Worm (Caenorhabditis elegans) whole organism, L4 larva: Measurements from ENCODE around the gene W01C8.5.
A peak's percentile ranks its signal among the peaks of the same experiment; 100 is the strongest.

Experiments used
- D1046.2 ChIP-seq: fragments of 200-800 bp; sonication (Bioruptor generic); IDR thresholded peaks from 2 replicates; pipeline ENCODE4 v1.3.6; 2022; ENCODE audit warnings: missing genetic modification characterization, missing compliant biosample characterization
- F49E8.2 ChIP-seq: sonication (generic microtip); optimal IDR thresholded peaks from 2 replicates; lab custom pipeline; 2016; ENCODE audit warnings: missing compliant biosample characterization, mild to moderate bottlenecking, missing genetic modification characterization, borderline replicate concordance
- T26A8.4 ChIP-seq: fragments of 200-800 bp; sonication (Bioruptor generic); IDR thresholded peaks from 2 replicates; pipeline ENCODE4 v1.3.6; 2022; ENCODE audit warnings: missing genetic modification characterization, missing compliant biosample characterization
- Y105C5A.15 ChIP-seq: fragments of 200-800 bp; sonication (Bioruptor generic); IDR thresholded peaks from 2 replicates; pipeline ENCODE4 v1.3.6; 2022; ENCODE audit warnings: missing genetic modification characterization, missing compliant biosample characterization
- Y48G9A.11 ChIP-seq: fragments of 200-800 bp; sonication (Bioruptor generic); IDR thresholded peaks from 2 replicates; pipeline ENCODE4 v1.3.6; 2022; ENCODE audit warnings: missing genetic modification reagents, missing genetic modification characterization, missing compliant biosample characterization
- Y5F2A.4 ChIP-seq: fragments of 200-800 bp; sonication (Bioruptor generic); optimal IDR thresholded peaks from 2 replicates; lab custom pipeline; 2018; ENCODE audit warnings: mild to moderate bottlenecking, missing genetic modification characterization, missing compliant biosample characterization
- ZK546.5 ChIP-seq, 2 experiments: sonication (generic microtip); optimal IDR thresholded peaks; 2 replicates each; lab custom pipeline; 2017; ENCODE audit warnings: missing biosample characterization in 2 of 2, missing genetic modification characterization in 2 of 2
- aly-2 ChIP-seq: sonication (generic microtip); optimal IDR thresholded peaks from 2 replicates; lab custom pipeline; 2018; ENCODE audit warnings: missing biosample characterization, missing genetic modification characterization
- arid-1 ChIP-seq: fragments of 200-800 bp; sonication (Bioruptor generic); conservative IDR thresholded peaks from 2 replicates; pipeline ENCODE4 v1.3.6; 2022; ENCODE audit warnings: missing genetic modification reagents, missing genetic modification characterization, missing compliant biosample characterization
- attf-4 ChIP-seq: sonication (generic microtip); optimal IDR thresholded peaks from 3 replicates; lab custom pipeline; 2017; ENCODE audit warnings: missing biosample characterization, missing genetic modification characterization
- ceh-20 ChIP-seq: fragments of 200-800 bp; sonication (Bioruptor generic); IDR thresholded peaks from 2 replicates; pipeline ENCODE4 v1.3.6; 2022; ENCODE audit warnings: missing genetic modification reagents, missing genetic modification characterization, missing compliant biosample characterization
- ceh-44 ChIP-seq: fragments of 200-800 bp; sonication (Bioruptor generic); IDR thresholded peaks from 2 replicates; pipeline ENCODE4 v1.3.6; 2022; ENCODE audit warnings: missing genetic modification reagents, missing genetic modification characterization, missing compliant biosample characterization
- daf-16 ChIP-seq, 3 experiments: sonication (generic microtip); optimal IDR thresholded peaks; 2 replicates each; lab custom pipeline; 2016 to 2017; ENCODE audit warnings: missing genetic modification characterization in 3 of 3, missing genetic modification reagents in 3 of 3, mild to moderate bottlenecking in 2 of 3, missing compliant biosample characterization in 2 of 3, missing biosample characterization in 1 of 3, moderate library complexity in 1 of 3
- daf-19 ChIP-seq: fragments of 200-800 bp; sonication (Bioruptor generic); conservative IDR thresholded peaks from 2 replicates; pipeline ENCODE4 v1.3.6; 2022; ENCODE audit warnings: missing genetic modification characterization, missing compliant biosample characterization
- daf-8 ChIP-seq: fragments of 200-800 bp; sonication (Bioruptor generic); IDR thresholded peaks from 2 replicates; pipeline ENCODE4 v1.3.6; 2022; ENCODE audit warnings: missing genetic modification characterization, missing compliant biosample characterization
- dmd-6 ChIP-seq: fragments of 200-800 bp; sonication (Bioruptor generic); IDR thresholded peaks from 2 replicates; pipeline ENCODE4 v1.3.6; 2022; ENCODE audit warnings: missing genetic modification reagents, missing genetic modification characterization, missing compliant biosample characterization
- duxl-1 ChIP-seq: sonication (generic microtip); optimal IDR thresholded peaks from 2 replicates; lab custom pipeline; 2016; ENCODE audit warnings: mild to moderate bottlenecking, missing genetic modification characterization, moderate library complexity, missing compliant biosample characterization; ENCODE audit not compliant: poor library complexity
- dve-1 ChIP-seq: sonication (generic microtip); optimal IDR thresholded peaks from 2 replicates; lab custom pipeline; 2017; ENCODE audit warnings: antibody characterized with exemption, mild to moderate bottlenecking, missing genetic modification characterization, missing compliant biosample characterization; ENCODE audit not compliant: insufficient read depth
- fos-1 ChIP-seq: fragments of 150-350 bp; optimal IDR thresholded peaks from 2 replicates; lab custom pipeline; 2014; ENCODE audit warnings: missing biosample characterization, missing genetic modification characterization
- hlh-11 ChIP-seq: fragments of 200-800 bp; sonication (Bioruptor generic); optimal IDR thresholded peaks from 2 replicates; lab custom pipeline; 2018; ENCODE audit warnings: mild to moderate bottlenecking, missing genetic modification characterization, missing compliant biosample characterization
- hmg-1.1 ChIP-seq: fragments of 200-800 bp; sonication (Bioruptor generic); IDR thresholded peaks from 2 replicates; pipeline ENCODE4 v1.3.6; 2022; ENCODE audit warnings: missing genetic modification reagents, missing genetic modification characterization, missing compliant biosample characterization
- jun-1 ChIP-seq: fragments of 150-350 bp; optimal IDR thresholded peaks from 2 replicates; lab custom pipeline; 2014; ENCODE audit warnings: missing biosample characterization, missing genetic modification reagents, missing genetic modification characterization
- lin-1 ChIP-seq: fragments of 200-800 bp; sonication (Bioruptor generic); IDR thresholded peaks from 2 replicates; pipeline ENCODE4 v1.3.6; 2022; ENCODE audit warnings: missing genetic modification reagents, missing genetic modification characterization, missing compliant biosample characterization
- lin-13 ChIP-seq: fragments of 150-350 bp; optimal IDR thresholded peaks from 2 replicates; lab custom pipeline; 2014; ENCODE audit warnings: missing biosample characterization, missing genetic modification reagents, missing genetic modification characterization
- lin-38 ChIP-seq: fragments of 200-800 bp; sonication (Bioruptor generic); IDR thresholded peaks from 2 replicates; pipeline ENCODE4 v1.3.6; 2022; ENCODE audit warnings: missing genetic modification reagents, missing genetic modification characterization, missing compliant biosample characterization
- lsy-2 ChIP-seq, 2 experiments: fragments of 150-350 bp in 1 of 2; sonication (generic microtip) in 1 of 2; optimal IDR thresholded peaks; 2 replicates each; lab custom pipeline; 2014 to 2017; ENCODE audit warnings: missing biosample characterization in 2 of 2, missing genetic modification characterization in 2 of 2
- mep-1 ChIP-seq: fragments of 150-350 bp; sonication (generic microtip); optimal IDR thresholded peaks from 3 replicates; lab custom pipeline; 2014; ENCODE audit warnings: missing biosample characterization, missing genetic modification characterization
- nhr-102 ChIP-seq: sonication (generic microtip); optimal IDR thresholded peaks from 2 replicates; lab custom pipeline; 2016; ENCODE audit warnings: mild to moderate bottlenecking, missing genetic modification characterization, moderate library complexity, missing compliant biosample characterization
- nhr-11 ChIP-seq: fragments of 150-350 bp; optimal IDR thresholded peaks from 2 replicates; lab custom pipeline; 2014; ENCODE audit warnings: missing biosample characterization, missing genetic modification characterization
- nhr-111 ChIP-seq: fragments of 200-800 bp; sonication (Bioruptor generic); optimal IDR thresholded peaks from 2 replicates; lab custom pipeline; 2018; ENCODE audit warnings: mild to moderate bottlenecking, missing genetic modification characterization, missing compliant biosample characterization
- nhr-28 ChIP-seq: fragments of 150-350 bp; optimal IDR thresholded peaks from 2 replicates; lab custom pipeline; 2014; ENCODE audit warnings: missing biosample characterization, missing genetic modification characterization
- nhr-41 ChIP-seq: fragments of 200-800 bp; sonication (Bioruptor generic); IDR thresholded peaks from 2 replicates; pipeline ENCODE4 v1.3.6; 2022; ENCODE audit warnings: missing genetic modification reagents, missing genetic modification characterization, missing compliant biosample characterization
- nhr-48 ChIP-seq: sonication (generic microtip); optimal IDR thresholded peaks from 2 replicates; lab custom pipeline; 2016; ENCODE audit warnings: mild to moderate bottlenecking, missing genetic modification characterization, missing compliant biosample characterization
- nhr-6 ChIP-seq: fragments of 150-350 bp; optimal IDR thresholded peaks from 2 replicates; lab custom pipeline; 2014; ENCODE audit warnings: missing biosample characterization, missing genetic modification characterization
- nhr-77 ChIP-seq: fragments of 150-350 bp; optimal IDR thresholded peaks from 2 replicates; lab custom pipeline; 2014; ENCODE audit warnings: missing biosample characterization, missing genetic modification characterization
- php-3 ChIP-seq: fragments of 200-800 bp; sonication (Bioruptor generic); IDR thresholded peaks from 2 replicates; pipeline ENCODE4 v1.3.6; 2022; ENCODE audit warnings: missing genetic modification reagents, missing genetic modification characterization, missing compliant biosample characterization
- rbr-2 ChIP-seq: sonication (generic microtip); optimal IDR thresholded peaks from 2 replicates; lab custom pipeline; 2016; ENCODE audit warnings: missing genotype, missing genetic modification characterization, missing compliant biosample characterization
- saeg-2 ChIP-seq: fragments of 200-800 bp; sonication (Bioruptor generic); IDR thresholded peaks from 2 replicates; pipeline ENCODE4 v1.3.6; 2022; ENCODE audit warnings: missing genetic modification reagents, missing genetic modification characterization, missing compliant biosample characterization
- skn-1 ChIP-seq: fragments of 150-350 bp; optimal IDR thresholded peaks from 2 replicates; lab custom pipeline; 2014; ENCODE audit warnings: missing biosample characterization, missing genetic modification characterization
- snpc-1.2 ChIP-seq: fragments of 200-800 bp; sonication (Bioruptor generic); IDR thresholded peaks from 2 replicates; pipeline ENCODE4 v1.3.6; 2022; ENCODE audit warnings: missing genetic modification reagents, missing genetic modification characterization, missing compliant biosample characterization
- spr-1 ChIP-seq: sonication (generic microtip); optimal IDR thresholded peaks from 2 replicates; lab custom pipeline; 2016; ENCODE audit warnings: mild to moderate bottlenecking, missing genetic modification characterization, missing compliant biosample characterization
- spr-3 ChIP-seq: fragments of 200-800 bp; sonication (Bioruptor generic); optimal IDR thresholded peaks from 2 replicates; lab custom pipeline; 2018; ENCODE audit warnings: mild to moderate bottlenecking, missing genetic modification characterization, missing compliant biosample characterization
- tag-97 ChIP-seq: fragments of 200-800 bp; sonication (Bioruptor generic); IDR thresholded peaks from 2 replicates; pipeline ENCODE4 v1.3.6; 2022; ENCODE audit warnings: missing genetic modification characterization, missing compliant biosample characterization
- vab-7 ChIP-seq: fragments of 200-800 bp; sonication (Bioruptor generic); IDR thresholded peaks from 2 replicates; pipeline ENCODE4 v1.3.6; 2022; ENCODE audit warnings: missing genetic modification reagents, missing genetic modification characterization, missing compliant biosample characterization
- zag-1 ChIP-seq: fragments of 150-350 bp; optimal IDR thresholded peaks from 2 replicates; lab custom pipeline; 2014; ENCODE audit warnings: missing biosample characterization, missing genetic modification characterization
- zfp-2 ChIP-seq: sonication (generic microtip); optimal IDR thresholded peaks from 2 replicates; lab custom pipeline; 2016; ENCODE audit warnings: mild to moderate bottlenecking, missing genetic modification characterization, missing compliant biosample characterization
- zfp-3 ChIP-seq: fragments of 200-800 bp; sonication (Bioruptor generic); conservative IDR thresholded peaks from 2 replicates; pipeline ENCODE4 v1.3.6; 2022; ENCODE audit warnings: missing genetic modification reagents, missing genetic modification characterization, missing compliant biosample characterization
- zip-11 ChIP-seq: fragments of 200-800 bp; sonication (Bioruptor generic); IDR thresholded peaks from 2 replicates; pipeline ENCODE4 v1.3.6; 2022; ENCODE audit warnings: missing genetic modification characterization, missing compliant biosample characterization
- zip-2 ChIP-seq: fragments of 150-350 bp; optimal IDR thresholded peaks from 2 replicates; lab custom pipeline; 2014; ENCODE audit warnings: missing biosample characterization, missing genetic modification characterization
- ztf-7 ChIP-seq: fragments of 150-350 bp; optimal IDR thresholded peaks from 2 replicates; lab custom pipeline; 2014; ENCODE audit warnings: missing biosample characterization, missing genetic modification characterization

W01C8.5 gene

DNA sequence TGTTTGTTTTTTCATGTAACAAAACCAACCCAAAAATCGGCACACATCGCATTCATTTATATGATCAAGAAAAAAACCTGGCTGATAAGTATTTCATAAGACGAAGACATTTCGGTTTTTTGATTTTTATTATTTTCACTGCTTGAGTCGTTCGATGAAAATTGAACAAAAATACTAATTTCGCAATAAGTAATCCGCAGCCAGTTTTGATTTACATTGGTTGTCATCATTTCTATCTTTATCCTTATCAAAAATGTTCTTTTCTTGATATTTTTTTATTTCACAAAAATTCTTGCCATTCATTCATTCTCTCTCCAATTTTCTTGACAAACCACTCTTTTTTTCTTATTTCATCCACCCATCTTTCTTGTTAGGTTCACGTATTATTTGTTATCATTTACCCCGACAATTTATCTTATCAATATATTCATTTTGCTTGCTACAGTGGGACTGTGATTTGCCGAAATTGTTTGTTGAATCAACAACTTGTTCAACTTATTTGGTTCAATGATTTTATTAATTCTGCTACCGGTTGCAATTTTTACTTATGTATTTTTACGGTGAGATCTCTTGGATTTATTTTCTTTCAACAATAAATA lies 17.1 kb upstream of the W01C8.5 start, which contains the start of gene cyp-43A1 (continued):
- TF ChIP-seq hmg-1.1 (GFP tag; lab: Robert Waterston, UW) = no peak
- no peak for TF ChIP-seq saeg-2 (GFP tag; lab: Robert Waterston, UW)
- no peak for TF ChIP-seq D1046.2 (GFP tag; lab: Robert Waterston, UW)
- peak; percentile 6 for TF ChIP-seq nhr-6 (tag; lab: Kevin White, UChicago)
- TF ChIP-seq zfp-3 = no peak
- TF ChIP-seq Y48G9A.11 (GFP tag; lab: Robert Waterston, UW) = no peak
- TF ChIP-seq jun-1 (tag; lab: Kevin White, UChicago) = no peak
- TF ChIP-seq zag-1 = no peak
- TF ChIP-seq lin-38 (GFP tag; lab: Robert Waterston, UW) = no peak
- no peak for TF ChIP-seq nhr-48 (tag; lab: Kevin White, UChicago)
- TF ChIP-seq T26A8.4 = no peak
- no peak for TF ChIP-seq zfp-2 (tag; lab: Kevin White, UChicago)
- TF ChIP-seq vab-7 = no peak
- no peak for TF ChIP-seq spr-1
- TF ChIP-seq ceh-20 (GFP tag; lab: Robert Waterston, UW) = no peak
- TF ChIP-seq lin-1 (GFP tag; lab: Robert Waterston, UW) = no peak
- TF ChIP-seq zip-2 (tag; lab: Kevin White, UChicago) = no peak
- no peak for TF ChIP-seq snpc-1.2 (GFP tag; lab: Robert Waterston, UW)
- no peak for TF ChIP-seq lin-13
- no peak for TF ChIP-seq zip-11
- TF ChIP-seq attf-4 = no peak
- no peak for TF ChIP-seq nhr-41 (GFP tag; lab: Robert Waterston, UW)
- no peak for TF ChIP-seq nhr-102
- TF ChIP-seq daf-16 (GFP tag; optimal IDR thresholded peaks at IDR 0.05; lab: Kevin White, UChicago) = no peak
- TF ChIP-seq daf-16 (tag; optimal IDR thresholded peaks at IDR 0.05; lab: Kevin White, UChicago) = peak; percentile 84
- no peak for TF ChIP-seq daf-8 (GFP tag; lab: Robert Waterston, UW)
- no peak for TF ChIP-seq tag-97 (GFP tag; lab: Robert Waterston, UW)
- no peak for TF ChIP-seq mep-1 (tag; lab: Kevin White, UChicago)
- no peak for TF ChIP-seq ztf-7 (tag; lab: Kevin White, UChicago)
- no peak for TF ChIP-seq arid-1
- peak; percentile 21; the same call in 1 of the 2 replicates for TF ChIP-seq dmd-6 (GFP tag; lab: Robert Waterston, UW)
- no peak for TF ChIP-seq ZK546.5 (tag; optimal IDR thresholded peaks at IDR 0.05; lab: Kevin White, UChicago)
- peak; percentile 13 for TF ChIP-seq hlh-11
- no peak for TF ChIP-seq rbr-2 (tag; lab: Kevin White, UChicago)
- TF ChIP-seq lsy-2 (tag; optimal IDR thresholded peaks at IDR 0.05; lab: Kevin White, UChicago) = no peak
- TF ChIP-seq skn-1 (tag; lab: Kevin White, UChicago) = no peak
- no peak for TF ChIP-seq ceh-44 (GFP tag; lab: Robert Waterston, UW)
- peak; percentile 63 for TF ChIP-seq nhr-28 (tag; lab: Kevin White, UChicago)

DNA sequence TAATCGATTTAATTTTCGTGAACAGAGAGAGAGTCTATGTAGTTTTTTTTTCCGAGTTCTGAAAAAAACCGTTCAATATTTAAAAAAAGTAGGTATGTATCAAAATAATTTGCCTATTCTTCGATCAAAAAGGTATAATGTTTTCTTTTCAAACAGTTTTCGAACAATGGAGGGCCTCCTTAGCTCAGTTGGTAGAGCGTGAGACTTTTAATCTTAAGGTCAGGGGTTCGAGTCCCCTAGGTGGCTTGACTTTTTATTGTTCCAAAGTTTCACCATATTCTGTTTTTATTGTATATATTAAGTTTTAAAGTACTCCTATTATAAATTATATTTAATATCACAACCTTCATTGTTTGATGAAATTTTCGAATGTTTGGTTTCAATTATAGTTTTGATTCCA lies 16.4 kb upstream of the W01C8.5 start:
- TF ChIP-seq lin-13 = peak; percentile 12
- peak; percentile 83 for TF ChIP-seq daf-19
- TF ChIP-seq lin-38 (GFP tag; lab: Robert Waterston, UW) = peak; percentile 77
- TF ChIP-seq dve-1 (tag; lab: Kevin White, UChicago) = peak; percentile 44
- TF ChIP-seq duxl-1 (tag; lab: Kevin White, UChicago) = peak; percentile 56
- TF ChIP-seq Y105C5A.15 (GFP tag; lab: Robert Waterston, UW) = peak; percentile 85
- TF ChIP-seq ceh-44 (GFP tag; lab: Robert Waterston, UW) = peak; percentile 67; the same call in 1 of the 2 replicates
- TF ChIP-seq aly-2 = no peak
- TF ChIP-seq lin-1 (GFP tag; lab: Robert Waterston, UW) = peak; percentile 59; the same call in 1 of the 2 replicates
- peak; percentile 79 for TF ChIP-seq arid-1
- no peak for TF ChIP-seq nhr-11 (tag; lab: Kevin White, UChicago)
- TF ChIP-seq fos-1 (tag; lab: Kevin White, UChicago) = no peak
- peak; percentile 19 for TF ChIP-seq nhr-28 (tag; lab: Kevin White, UChicago)
- TF ChIP-seq dmd-6 (GFP tag; lab: Robert Waterston, UW) = peak; percentile 47
- peak; percentile 42; the same call in 1 of the 2 replicates for TF ChIP-seq hmg-1.1 (GFP tag; lab: Robert Waterston, UW)
- peak; percentile 67; the same call in 1 of the 2 replicates for TF ChIP-seq ceh-20 (GFP tag; lab: Robert Waterston, UW)
- TF ChIP-seq spr-3 (GFP tag; lab: Kevin White, UChicago) = peak; percentile 46
- TF ChIP-seq F49E8.2 = peak; percentile 43
- TF ChIP-seq Y5F2A.4 (GFP tag; lab: Kevin White, UChicago) = peak; percentile 14
- TF ChIP-seq php-3 = peak; percentile 54; the same call in 1 of the 2 replicates
- peak; percentile 43 for TF ChIP-seq nhr-111
- peak; percentile 11 for TF ChIP-seq nhr-48 (tag; lab: Kevin White, UChicago)
- TF ChIP-seq nhr-77 = no peak
